Fruit fly (Drosophila melanogaster) whole organism, prepupa: ENCODE measurements around the gene Cyt-b5-r.

Source experiments
- Blimp-1 ChIP-seq: fragments of 200-800 bp; sonication (Bioruptor generic); optimal IDR thresholded peaks from 3 replicates; lab custom pipeline; 2017; ENCODE audit warnings: missing biosample characterization, missing genetic modification characterization, mild to moderate bottlenecking, moderate library complexity, missing genetic modification reagents
- CG32006 ChIP-seq: fragments of 200-800 bp; sonication (Bioruptor generic); optimal IDR thresholded peaks from 3 replicates; lab custom pipeline; 2017; ENCODE audit warnings: missing biosample characterization, mild to moderate bottlenecking, missing genetic modification characterization
- CG6854 ChIP-seq: fragments of 200-800 bp; sonication (Bioruptor generic); optimal IDR thresholded peaks from 2 replicates; lab custom pipeline; 2017; ENCODE audit warnings: missing biosample characterization, mild to moderate bottlenecking, missing genetic modification characterization
- esn ChIP-seq: fragments of 200-800 bp; sonication (Bioruptor generic); optimal IDR thresholded peaks from 2 replicates; lab custom pipeline; 2016; ENCODE audit warnings: missing biosample characterization, mild to moderate bottlenecking, missing genetic modification characterization, moderate library complexity

- no peak for TF ChIP-seq esn
- TF ChIP-seq Blimp-1 (GFP tag; lab: Kevin White, UChicago) = no peak
- TF ChIP-seq CG32006 (GFP tag; lab: Kevin White, UChicago) = no peak
- no peak for TF ChIP-seq CG6854 (GFP tag; lab: Kevin White, UChicago)
These were observed 1.6 kb downstream of the Cyt-b5-r start for dm6 chr2L:16788885-16789284.
